Fruit fly (Drosophila melanogaster): ENCODE data around the gene mRpL28.

mRpL28 gene

dm6 chr2L:4979138-4979537 lies 5.4 kb downstream of the mRpL28 start, which contains the start of gene CG8891:
CG8891 (minus strand) TSS chr2L:4979379.
- peak; percentile 51 for TF ChIP-seq Mnt (GFP tag; optimal IDR thresholded peaks at IDR 0.05)
- TF ChIP-seq Clk (GFP tag; optimal IDR thresholded peaks at IDR 0.05) = no peak
- TF ChIP-seq pad (GFP tag; optimal IDR thresholded peaks at IDR 0.05) = no peak
- TF ChIP-seq bab1 (GFP tag; optimal IDR thresholded peaks at IDR 0.05) = peak; percentile 14

- TF ChIP-seq ovo (GFP tag; optimal IDR thresholded peaks at IDR 0.05) (peak; percentile 99), kay (GFP tag; ENCODE audit: borderline replicate concordance) (no peak), Mnt (GFP tag; optimal IDR thresholded peaks at IDR 0.05) (peak; percentile 97), CG11617 (GFP tag; optimal IDR thresholded peaks at IDR 0.05) (peak; percentile 99), CG5204 (GFP tag; optimal IDR thresholded peaks at IDR 0.05) (peak; percentile 98), Clk (GFP tag; optimal IDR thresholded peaks at IDR 0.05) (peak; percentile 99), CG7101 (tag; optimal IDR thresholded peaks at IDR 0.05) (peak; percentile 98), Crg-1 (GFP tag; optimal IDR thresholded peaks at IDR 0.05) (peak; percentile 99), bab1 (GFP tag; optimal IDR thresholded peaks at IDR 0.05) (peak; percentile 95), pad (GFP tag; optimal IDR thresholded peaks at IDR 0.05) (peak; percentile 96), tj (GFP tag; optimal IDR thresholded peaks at IDR 0.05) (peak; percentile 90), CG7045 (GFP tag; optimal IDR thresholded peaks at IDR 0.05) (peak; percentile 97), CG33017 (tag; optimal IDR thresholded peaks at IDR 0.05) (peak; percentile 96), toe (GFP tag; optimal IDR thresholded peaks at IDR 0.05) (peak; percentile 99), cic (GFP tag; optimal IDR thresholded peaks at IDR 0.05) (peak; percentile 89), CG1620 (GFP tag; optimal IDR thresholded peaks at IDR 0.05) (peak; percentile 99), cnc (optimal IDR thresholded peaks at IDR 0.05) (no peak), Hr96 (GFP tag; optimal IDR thresholded peaks at IDR 0.05) (peak; percentile 96), CG12768 (GFP tag; optimal IDR thresholded peaks at IDR 0.05) (peak; percentile 99), CG14711 (tag; optimal IDR thresholded peaks at IDR 0.05) (peak; percentile 95)
Observed at dm6 chr2L:4981278-4981966, 7.6 kb downstream of the mRpL28 start, which contains the start of the genes CG8892 and CG34126. CG8892 (minus strand) TSS chr2L:4981592. CG34126 (plus strand) TSS chr2L:4981614.

DNA sequence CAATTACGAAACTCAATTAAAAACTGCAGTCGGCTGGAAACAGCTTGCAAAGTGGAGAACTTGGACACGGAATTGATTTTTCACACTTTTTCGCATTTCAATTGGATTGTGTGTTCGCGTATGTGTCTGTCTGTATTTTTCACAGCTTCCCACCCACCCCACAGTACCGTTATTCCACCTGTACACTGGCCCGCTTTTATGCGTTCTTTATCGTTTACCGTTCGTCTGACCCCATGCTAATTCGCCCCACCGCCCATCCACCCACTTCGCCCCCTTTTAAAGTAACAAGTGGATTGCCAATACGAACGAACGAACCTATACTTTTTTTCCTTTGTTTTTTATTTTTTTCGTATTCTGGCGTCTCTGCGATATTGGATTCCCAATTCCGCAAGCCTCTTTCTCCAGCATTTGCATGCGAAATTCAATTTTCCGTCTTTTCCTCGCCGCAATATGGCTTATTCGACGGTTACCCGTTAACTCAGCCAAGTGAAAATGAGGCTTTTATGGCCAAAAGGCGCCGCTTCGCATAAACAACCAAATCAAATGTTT lies 8.4 kb downstream of the mRpL28 start:
- TF ChIP-seq ovo (GFP tag; optimal IDR thresholded peaks at IDR 0.05) (peak; percentile 86), CG11617 (GFP tag; optimal IDR thresholded peaks at IDR 0.05) (no peak), Hr96 (GFP tag; optimal IDR thresholded peaks at IDR 0.05) (no peak), tj (GFP tag; optimal IDR thresholded peaks at IDR 0.05) (peak; percentile 41), CG5204 (GFP tag; optimal IDR thresholded peaks at IDR 0.05) (no peak), toe (GFP tag; optimal IDR thresholded peaks at IDR 0.05) (no peak), pad (GFP tag; optimal IDR thresholded peaks at IDR 0.05) (peak; percentile 9), kay (GFP tag; ENCODE audit: borderline replicate concordance) (no peak), CG33017 (tag; optimal IDR thresholded peaks at IDR 0.05) (no peak), Clk (GFP tag; optimal IDR thresholded peaks at IDR 0.05) (no peak)

dm6 chr2L:4995010-4995836 lies 21.4 kb downstream of the mRpL28 start:
- TF ChIP-seq Crg-1 (GFP tag; optimal IDR thresholded peaks at IDR 0.05) (no peak), Hr96 (GFP tag; optimal IDR thresholded peaks at IDR 0.05) (no peak), CG1620 (GFP tag; optimal IDR thresholded peaks at IDR 0.05) (no peak), CG12768 (GFP tag; optimal IDR thresholded peaks at IDR 0.05) (no peak), Clk (GFP tag; optimal IDR thresholded peaks at IDR 0.05) (no peak), kay (GFP tag; ENCODE audit: borderline replicate concordance) (no peak), CG11617 (GFP tag; optimal IDR thresholded peaks at IDR 0.05) (no peak), CG33017 (tag; optimal IDR thresholded peaks at IDR 0.05) (no peak), Mnt (GFP tag; optimal IDR thresholded peaks at IDR 0.05) (no peak), toe (GFP tag; optimal IDR thresholded peaks at IDR 0.05) (no peak), CG14711 (tag; optimal IDR thresholded peaks at IDR 0.05) (no peak), CG7101 (tag; optimal IDR thresholded peaks at IDR 0.05) (no peak)

DNA sequence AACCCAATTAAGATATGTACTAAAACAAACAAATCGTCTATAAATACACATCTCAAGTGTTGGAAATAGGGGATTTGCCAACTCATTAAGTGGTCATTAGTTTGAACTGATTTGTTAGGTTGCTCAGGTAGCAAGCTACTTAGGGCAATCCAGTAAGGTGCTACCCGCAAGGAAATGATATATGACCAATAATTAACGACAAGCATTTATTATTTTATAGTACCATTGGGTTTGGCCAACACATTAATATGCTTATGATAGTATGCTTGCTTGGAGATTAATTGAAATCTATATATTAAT lies 22.0 kb downstream of the mRpL28 start:
- TF ChIP-seq CG14711 (tag; optimal IDR thresholded peaks at IDR 0.05) = no peak
- TF ChIP-seq CG7101 (tag; optimal IDR thresholded peaks at IDR 0.05) = no peak
- TF ChIP-seq Hr96 (GFP tag; optimal IDR thresholded peaks at IDR 0.05) = no peak
- no peak for TF ChIP-seq CG11617 (GFP tag; optimal IDR thresholded peaks at IDR 0.05)
- no peak for TF ChIP-seq Crg-1 (GFP tag; optimal IDR thresholded peaks at IDR 0.05)
- no peak for TF ChIP-seq bab1 (GFP tag; optimal IDR thresholded peaks at IDR 0.05)
- no peak for TF ChIP-seq CG33017 (tag; optimal IDR thresholded peaks at IDR 0.05)
- no peak for TF ChIP-seq cic (GFP tag; optimal IDR thresholded peaks at IDR 0.05)
- TF ChIP-seq cnc (optimal IDR thresholded peaks at IDR 0.05) = no peak
- TF ChIP-seq toe (GFP tag; optimal IDR thresholded peaks at IDR 0.05) = no peak
- no peak for TF ChIP-seq CG12768 (GFP tag; optimal IDR thresholded peaks at IDR 0.05)
- TF ChIP-seq kay (GFP tag; ENCODE audit: borderline replicate concordance) = no peak
- no peak for TF ChIP-seq CG7045 (GFP tag; optimal IDR thresholded peaks at IDR 0.05)
- no peak for TF ChIP-seq Mnt (GFP tag; optimal IDR thresholded peaks at IDR 0.05)
- no peak for TF ChIP-seq ovo (GFP tag; optimal IDR thresholded peaks at IDR 0.05)
